Worm (Caenorhabditis elegans) whole organism, mixed stage, embryonic: Measurements from ENCODE around the gene pcp-2.

Experiments
- cnd-1 ChIP-seq: fragments of 200-800 bp; sonication (Bioruptor generic); optimal IDR thresholded peaks from 2 replicates; lab custom pipeline; 2018; ENCODE audit warnings: mild to moderate bottlenecking, missing genetic modification characterization, missing compliant biosample characterization
- lin-13 ChIP-seq: fragments of 150-350 bp; optimal IDR thresholded peaks from 2 replicates; lab custom pipeline; 2014; ENCODE audit warnings: missing biosample characterization, missing genetic modification characterization
- mab-5 ChIP-seq: fragments of 150-350 bp; optimal IDR thresholded peaks from 2 replicates; lab custom pipeline; 2014; ENCODE audit warnings: missing biosample characterization, missing genetic modification characterization
- mep-1 ChIP-seq: fragments of 150-350 bp; optimal IDR thresholded peaks from 2 replicates; lab custom pipeline; 2017; ENCODE audit warnings: missing biosample characterization, missing genetic modification reagents, missing genetic modification characterization, inconsistent platforms
- nhr-28 ChIP-seq: fragments of 150-350 bp; optimal IDR thresholded peaks from 2 replicates; lab custom pipeline; 2014; ENCODE audit warnings: missing biosample characterization, missing genetic modification characterization
- snpc-4 ChIP-seq: fragments of 150-350 bp; optimal IDR thresholded peaks from 2 replicates; lab custom pipeline; 2014; ENCODE audit warnings: missing biosample characterization, missing genetic modification characterization
- sptf-1 ChIP-seq: sonication (generic microtip); optimal IDR thresholded peaks from 2 replicates; lab custom pipeline; 2017; ENCODE audit warnings: mild to moderate bottlenecking, missing genetic modification characterization, moderate library complexity, missing compliant biosample characterization
- tbx-8 ChIP-seq: fragments of 200-800 bp; sonication (Bioruptor generic); optimal IDR thresholded peaks from 2 replicates; lab custom pipeline; 2018; ENCODE audit warnings: mild to moderate bottlenecking, missing genetic modification characterization, moderate library complexity, missing compliant biosample characterization

DNA sequence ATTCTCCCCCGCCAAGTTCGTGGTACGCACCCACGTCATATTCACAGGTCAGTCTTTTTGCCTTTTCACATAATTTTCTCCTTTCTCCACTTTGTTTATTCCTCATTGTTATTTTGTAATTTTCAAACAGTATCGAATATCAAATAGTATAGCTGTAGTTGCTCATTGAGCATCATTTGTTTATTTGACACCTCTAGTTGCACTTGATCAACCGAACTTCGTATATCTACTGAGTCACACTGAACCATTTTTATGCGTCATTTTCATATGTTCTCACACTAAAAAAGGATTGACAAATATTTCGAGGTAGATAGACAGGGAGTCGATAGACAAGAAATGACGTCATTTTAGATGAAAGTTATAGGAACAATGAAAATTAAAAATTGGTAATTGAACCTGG lies 44.7 kb downstream of the pcp-2 start:
- TF ChIP-seq lin-13 (tag; lab: Kevin White, UChicago), result no peak
- no peak for TF ChIP-seq cnd-1 (tag; lab: Kevin White, UChicago)
- no peak for TF ChIP-seq snpc-4 (tag; lab: Kevin White, UChicago)
- no peak for TF ChIP-seq mep-1
- TF ChIP-seq mab-5, result no peak
- no peak for TF ChIP-seq sptf-1 (tag; lab: Kevin White, UChicago)
- no peak for TF ChIP-seq nhr-28 (tag; lab: Kevin White, UChicago)
- TF ChIP-seq tbx-8 (GFP tag; lab: Kevin White, UChicago), result no peak
